Worm (Caenorhabditis elegans) whole organism, L3 larva: Measurements from ENCODE around the gene oac-11.

Experiments
- R02D3.7 ChIP-seq: fragments of 150-350 bp; optimal IDR thresholded peaks from 2 replicates; lab custom pipeline; 2014; ENCODE audit warnings: missing biosample characterization, missing genetic modification characterization
- ZK546.5 ChIP-seq: sonication (generic microtip); optimal IDR thresholded peaks from 2 replicates; lab custom pipeline; 2017; ENCODE audit warnings: missing biosample characterization, missing genetic modification characterization
- aly-2 ChIP-seq: fragments of 150-350 bp; optimal IDR thresholded peaks from 2 replicates; lab custom pipeline; 2014; ENCODE audit warnings: missing biosample characterization, missing genetic modification characterization
- ama-1 ChIP-seq: fragments of 150-350 bp; optimal IDR thresholded peaks from 2 replicates; lab custom pipeline; 2018
- ceh-16 ChIP-seq: sonication (generic microtip); optimal IDR thresholded peaks from 2 replicates; lab custom pipeline; 2017; ENCODE audit warnings: missing biosample characterization, missing genetic modification characterization
- ceh-28 ChIP-seq: fragments of 150-350 bp; optimal IDR thresholded peaks from 2 replicates; lab custom pipeline; 2014; ENCODE audit warnings: missing biosample characterization, missing genetic modification reagents, missing genetic modification characterization
- ceh-9 ChIP-seq: sonication (generic microtip); optimal IDR thresholded peaks from 2 replicates; lab custom pipeline; 2018; ENCODE audit warnings: missing biosample characterization, missing genetic modification characterization
- daf-12 ChIP-seq: fragments of 150-350 bp; optimal IDR thresholded peaks from 2 replicates; lab custom pipeline; 2014; ENCODE audit warnings: missing biosample characterization, missing genetic modification reagents, missing genetic modification characterization
- egl-5 ChIP-seq: fragments of 150-350 bp; optimal IDR thresholded peaks from 2 replicates; lab custom pipeline; 2017; ENCODE audit warnings: missing biosample characterization, missing genetic modification reagents, missing genetic modification characterization, inconsistent platforms
- elt-1 ChIP-seq: fragments of 150-350 bp; optimal IDR thresholded peaks from 2 replicates; lab custom pipeline; 2014; ENCODE audit warnings: missing biosample characterization, missing genetic modification characterization
- elt-2 ChIP-seq: sonication (generic microtip); optimal IDR thresholded peaks from 2 replicates; lab custom pipeline; 2016; ENCODE audit warnings: missing genetic modification reagents, mild to moderate bottlenecking, missing genetic modification characterization, missing compliant biosample characterization
- elt-3 ChIP-seq, 3 experiments: fragments of 150-350 bp in 1 of 3; sonication (generic microtip) in 2 of 3; optimal IDR thresholded peaks; 2 replicates in 2 of 3; 4 replicates in 1 of 3; lab custom pipeline; 2014 to 2017; ENCODE audit warnings: missing biosample characterization in 3 of 3, missing genetic modification characterization in 3 of 3
- eor-1 ChIP-seq, 2 experiments: fragments of 150-350 bp; optimal IDR thresholded peaks; 2 replicates each; lab custom pipeline; 2014 to 2018; ENCODE audit warnings: missing biosample characterization in 2 of 2, missing genetic modification characterization in 2 of 2
- fkh-10 ChIP-seq: sonication (generic microtip); optimal IDR thresholded peaks from 2 replicates; lab custom pipeline; 2017; ENCODE audit warnings: missing biosample characterization, missing genetic modification reagents, missing genetic modification characterization
- fkh-2 ChIP-seq: fragments of 150-350 bp; optimal IDR thresholded peaks from 2 replicates; lab custom pipeline; 2014; ENCODE audit warnings: missing biosample characterization, missing genetic modification reagents, missing genetic modification characterization
- fos-1 ChIP-seq: fragments of 150-350 bp; optimal IDR thresholded peaks from 2 replicates; lab custom pipeline; 2014; ENCODE audit warnings: missing biosample characterization, missing genetic modification characterization
- hmg-11 ChIP-seq: sonication (generic microtip); optimal IDR thresholded peaks from 2 replicates; lab custom pipeline; 2016; ENCODE audit warnings: missing genetic modification characterization, missing compliant biosample characterization
- lsy-12 ChIP-seq: sonication (generic microtip); optimal IDR thresholded peaks from 2 replicates; lab custom pipeline; 2016; ENCODE audit warnings: mild to moderate bottlenecking, missing genetic modification characterization, missing compliant biosample characterization
- mdl-1 ChIP-seq: fragments of 150-350 bp; optimal IDR thresholded peaks from 2 replicates; lab custom pipeline; 2014; ENCODE audit warnings: missing biosample characterization, missing genetic modification characterization
- mml-1 ChIP-seq: fragments of 150-350 bp; sonication (generic microtip); optimal IDR thresholded peaks from 3 replicates; lab custom pipeline; 2014; ENCODE audit warnings: missing biosample characterization, missing genetic modification characterization
- nhr-23 ChIP-seq: fragments of 150-350 bp; optimal IDR thresholded peaks from 2 replicates; lab custom pipeline; 2014; ENCODE audit warnings: missing biosample characterization, missing genetic modification reagents, missing genetic modification characterization
- nhr-237 ChIP-seq: fragments of 150-350 bp; optimal IDR thresholded peaks from 2 replicates; lab custom pipeline; 2014; ENCODE audit warnings: missing biosample characterization, missing genetic modification characterization
- nhr-25 ChIP-seq: sonication (generic microtip); optimal IDR thresholded peaks from 2 replicates; lab custom pipeline; 2017; ENCODE audit warnings: missing biosample characterization, missing genetic modification characterization
- nhr-28 ChIP-seq: fragments of 150-350 bp; optimal IDR thresholded peaks from 2 replicates; lab custom pipeline; 2014; ENCODE audit warnings: missing biosample characterization, missing genetic modification characterization
- nhr-43 ChIP-seq: sonication (generic microtip); optimal IDR thresholded peaks from 2 replicates; lab custom pipeline; 2016; ENCODE audit warnings: mild to moderate bottlenecking, missing genetic modification characterization, missing compliant biosample characterization; ENCODE audit not compliant: poor library complexity, severe bottlenecking
- nhr-76 ChIP-seq: fragments of 150-350 bp; sonication (generic microtip); optimal IDR thresholded peaks from 5 replicates; lab custom pipeline; 2014; ENCODE audit warnings: missing biosample characterization, missing genetic modification characterization
- nhr-77 ChIP-seq: fragments of 150-350 bp; optimal IDR thresholded peaks from 2 replicates; lab custom pipeline; 2014; ENCODE audit warnings: missing biosample characterization, missing genetic modification characterization
- pha-4 ChIP-seq: fragments of 150-350 bp; optimal IDR thresholded peaks from 2 replicates; lab custom pipeline; 2014; ENCODE audit warnings: missing biosample characterization, missing genetic modification reagents, missing genetic modification characterization
- pqm-1 ChIP-seq: fragments of 150-350 bp; optimal IDR thresholded peaks from 2 replicates; lab custom pipeline; 2017; ENCODE audit warnings: missing biosample characterization, missing genetic modification characterization, inconsistent platforms
- sea-2 ChIP-seq: fragments of 150-350 bp; sonication (generic microtip); optimal IDR thresholded peaks from 4 replicates; lab custom pipeline; 2014; ENCODE audit warnings: missing biosample characterization, missing genetic modification reagents, missing genetic modification characterization
- skn-1 ChIP-seq: fragments of 150-350 bp; optimal IDR thresholded peaks from 2 replicates; lab custom pipeline; 2014; ENCODE audit warnings: missing biosample characterization, missing genetic modification characterization
- snpc-4 ChIP-seq: fragments of 150-350 bp; optimal IDR thresholded peaks from 2 replicates; lab custom pipeline; 2014; ENCODE audit warnings: missing biosample characterization, missing genetic modification characterization
- tbx-2 ChIP-seq: sonication (generic microtip); optimal IDR thresholded peaks from 2 replicates; lab custom pipeline; 2016; ENCODE audit warnings: mild to moderate bottlenecking, missing genetic modification characterization, missing compliant biosample characterization
- unc-39 ChIP-seq: sonication (generic microtip); optimal IDR thresholded peaks from 4 replicates; lab custom pipeline; 2017; ENCODE audit warnings: missing biosample characterization, missing genetic modification characterization
- zag-1 ChIP-seq: fragments of 150-350 bp; optimal IDR thresholded peaks from 2 replicates; lab custom pipeline; 2014; ENCODE audit warnings: missing biosample characterization, missing genetic modification characterization
- ztf-11 ChIP-seq: fragments of 150-350 bp; optimal IDR thresholded peaks from 2 replicates; lab custom pipeline; 2014; ENCODE audit warnings: missing biosample characterization, missing genetic modification characterization
- ztf-4 ChIP-seq: fragments of 150-350 bp; optimal IDR thresholded peaks from 2 replicates; lab custom pipeline; 2014; ENCODE audit warnings: missing biosample characterization, missing genetic modification characterization

The oac-11 gene

DNA sequence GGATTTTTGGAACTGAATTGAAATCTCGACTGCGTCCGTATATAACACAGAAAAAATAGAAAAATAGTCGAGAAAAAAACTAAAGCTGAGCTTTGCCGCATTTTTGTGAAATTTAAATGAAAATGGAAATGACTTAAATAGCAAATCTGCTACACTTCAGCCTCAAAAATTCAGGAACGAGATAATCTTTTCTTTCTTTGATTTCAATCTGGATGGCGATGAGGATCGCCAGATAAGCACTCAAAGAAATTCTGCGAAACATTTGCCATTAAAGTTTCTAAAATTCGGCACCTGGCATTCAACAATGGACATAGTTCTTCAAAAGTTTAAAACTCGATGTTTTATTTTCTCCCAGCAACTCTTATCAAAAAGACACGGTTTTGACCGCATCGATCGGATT is 17.4 kb downstream of the oac-11 start, which contains the start of the genes C17A2.7 and C17A2.3:
TSS of gene C17A2.7 (minus strand) at position 101 of the 400 bp plus-strand sequence.
TSS of gene C17A2.3 (plus strand) at position 305 of the 400 bp plus-strand sequence.
- TF ChIP-seq R02D3.7 (tag; lab: Kevin White, UChicago) (no peak), aly-2 (tag; lab: Kevin White, UChicago) (no peak), snpc-4 (tag; lab: Kevin White, UChicago) (no peak), elt-3 (tag; optimal IDR thresholded peaks at IDR 0.05; lab: Kevin White, UChicago) (no peak), nhr-76 (tag; lab: Kevin White, UChicago) (no peak), fkh-2 (tag; lab: Kevin White, UChicago) (no peak), ceh-9 (no peak), sea-2 (GFP tag; lab: Kevin White, UChicago) (no peak), nhr-23 (tag; lab: Kevin White, UChicago) (no peak), tbx-2 (tag; lab: Kevin White, UChicago) (no peak), zag-1 (tag; lab: Kevin White, UChicago) (no peak), ama-1 (lab: Kevin White, UChicago) (no peak)
- TF ChIP-seq, all 47 proteins: peak for 0

DNA sequence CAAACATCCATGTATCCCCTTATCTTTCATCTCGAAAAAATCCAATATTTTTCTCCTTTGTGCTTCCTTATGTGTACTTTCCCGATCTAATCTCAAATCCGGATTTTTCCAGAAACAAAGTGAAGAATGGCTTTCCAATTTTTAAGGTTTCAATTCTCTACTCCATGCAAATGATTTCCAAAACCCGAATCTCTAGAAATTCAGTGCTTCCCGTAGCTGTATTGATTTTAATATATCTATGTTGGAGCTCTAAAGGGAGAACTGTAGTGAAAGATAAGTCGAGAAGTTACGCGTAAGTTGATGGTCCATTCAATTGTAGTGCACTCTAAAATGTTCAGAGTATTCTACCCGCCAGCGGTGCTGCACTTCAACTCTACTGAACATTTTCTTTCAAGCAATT is 21.2 kb downstream of the oac-11 start, which contains the start of gene C17A2.4:
TSS of gene C17A2.4 (plus strand) at position 301 of the 400 bp plus-strand sequence.
- no peak for TF ChIP-seq ztf-4
- TF ChIP-seq zag-1 (tag; lab: Kevin White, UChicago) = no peak
- TF ChIP-seq ceh-9 = no peak
- TF ChIP-seq mml-1 (tag; lab: Kevin White, UChicago) = no peak
- TF ChIP-seq unc-39 (tag; lab: Kevin White, UChicago) = no peak
- TF ChIP-seq sea-2 (GFP tag; lab: Kevin White, UChicago) = no peak
- TF ChIP-seq elt-3 (tag; optimal IDR thresholded peaks at IDR 0.05; lab: Kevin White, UChicago) = no peak
- TF ChIP-seq fos-1 (tag; lab: Kevin White, UChicago) = no peak
- no peak for TF ChIP-seq snpc-4 (tag; lab: Kevin White, UChicago)
- TF ChIP-seq mdl-1 (tag; lab: Kevin White, UChicago) = no peak
- TF ChIP-seq nhr-28 (tag; lab: Kevin White, UChicago) = no peak
- no peak for TF ChIP-seq daf-12 (tag; lab: Kevin White, UChicago)
- TF ChIP-seq lsy-12 = no peak
- no peak for TF ChIP-seq nhr-25
- no peak for TF ChIP-seq ama-1 (lab: Kevin White, UChicago)
- no peak for TF ChIP-seq nhr-77
- TF ChIP-seq nhr-43 (tag; lab: Kevin White, UChicago) = no peak
- TF ChIP-seq, all 47 proteins: peak for 0

DNA sequence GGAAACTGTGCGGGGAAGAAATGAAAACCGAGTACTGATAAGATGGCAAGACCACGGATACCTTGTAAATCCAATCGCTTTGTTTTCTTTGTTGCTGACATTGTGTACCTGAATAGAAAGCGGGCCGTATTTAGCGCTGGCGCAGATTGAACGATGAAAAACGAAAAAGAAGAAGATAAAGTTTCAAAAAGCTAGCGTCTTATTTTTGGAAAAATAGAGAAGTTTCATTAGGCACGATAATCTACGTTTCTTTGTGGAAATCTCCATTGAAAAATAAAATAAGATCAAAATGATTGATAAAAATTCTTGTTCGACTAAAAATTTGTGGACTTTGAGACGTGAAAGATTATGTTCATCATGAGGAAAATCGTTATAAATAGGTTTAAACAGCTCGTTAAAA is 24.8 kb downstream of the oac-11 start, which contains the start of gene oac-4:
TSS of gene oac-4 (minus strand) at position 101 of the 400 bp plus-strand sequence.
- TF ChIP-seq tbx-2 (tag; lab: Kevin White, UChicago) = no peak
- no peak for TF ChIP-seq elt-1 (tag; lab: Kevin White, UChicago)
- TF ChIP-seq lsy-12 = no peak
- TF ChIP-seq mdl-1 (tag; lab: Kevin White, UChicago) = no peak
- TF ChIP-seq ZK546.5 (tag; lab: Kevin White, UChicago) = no peak
- no peak for TF ChIP-seq fkh-2 (tag; lab: Kevin White, UChicago)
- no peak for TF ChIP-seq nhr-77
- no peak for TF ChIP-seq ceh-28 (tag; lab: Kevin White, UChicago)
- TF ChIP-seq nhr-23 (tag; lab: Kevin White, UChicago) = no peak
- TF ChIP-seq ama-1 (lab: Kevin White, UChicago) = no peak
- TF ChIP-seq eor-1 (tag; optimal IDR thresholded peaks at IDR 0.05; lab: Kevin White, UChicago) = no peak
- TF ChIP-seq elt-2 (tag; lab: Kevin White, UChicago) = no peak
- no peak for TF ChIP-seq nhr-237 (tag; lab: Kevin White, UChicago)
- TF ChIP-seq egl-5 (tag; lab: Kevin White, UChicago) = no peak
- TF ChIP-seq pha-4 = no peak
- TF ChIP-seq nhr-25 = no peak
- no peak for TF ChIP-seq snpc-4 (tag; lab: Kevin White, UChicago)
- no peak for TF ChIP-seq ztf-11
- TF ChIP-seq mml-1 (tag; lab: Kevin White, UChicago) = no peak

DNA sequence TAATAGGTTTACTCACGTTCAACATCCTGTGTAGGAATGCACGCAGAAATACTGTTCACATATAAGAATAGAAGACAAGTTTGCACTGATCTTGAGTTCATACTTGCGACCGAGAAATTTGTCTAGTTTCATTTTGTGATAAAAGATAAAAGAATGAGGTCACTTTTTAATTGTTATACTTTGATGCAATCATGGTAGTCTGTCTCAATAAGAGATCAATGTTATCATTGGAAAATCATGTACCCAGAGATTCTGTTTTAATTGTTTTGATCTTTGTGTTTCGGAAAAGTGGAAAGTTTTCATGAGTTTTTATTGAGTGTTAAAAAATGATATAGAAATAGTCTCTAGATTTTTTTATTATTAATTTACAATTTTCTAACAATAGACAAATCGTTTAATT is 28.3 kb downstream of the oac-11 start, which contains the start of gene F54D10.9:
TSS of gene F54D10.9 (minus strand) at position 101 of the 400 bp plus-strand sequence.
- TF ChIP-seq skn-1 (tag; lab: Kevin White, UChicago) = no peak
- TF ChIP-seq hmg-11 (tag; lab: Kevin White, UChicago) = no peak
- no peak for TF ChIP-seq daf-12 (tag; lab: Kevin White, UChicago)
- TF ChIP-seq fos-1 (tag; lab: Kevin White, UChicago) = no peak
- no peak for TF ChIP-seq ceh-16
- TF ChIP-seq ztf-11 = no peak
- TF ChIP-seq fkh-10 (GFP tag; lab: Kevin White, UChicago) = no peak
- TF ChIP-seq snpc-4 (tag; lab: Kevin White, UChicago) = no peak
- TF ChIP-seq aly-2 (tag; lab: Kevin White, UChicago) = no peak
- no peak for TF ChIP-seq zag-1 (tag; lab: Kevin White, UChicago)
- TF ChIP-seq nhr-28 (tag; lab: Kevin White, UChicago) = no peak
- TF ChIP-seq ceh-28 (tag; lab: Kevin White, UChicago) = no peak
- TF ChIP-seq pqm-1 (tag; lab: Kevin White, UChicago) = no peak
- TF ChIP-seq nhr-25 = no peak
- TF ChIP-seq mdl-1 (tag; lab: Kevin White, UChicago) = no peak
- TF ChIP-seq nhr-237 (tag; lab: Kevin White, UChicago) = no peak
- no peak for TF ChIP-seq nhr-43 (tag; lab: Kevin White, UChicago)
- TF ChIP-seq ztf-4 = no peak
- TF ChIP-seq elt-2 (tag; lab: Kevin White, UChicago) = no peak
- TF ChIP-seq, all 47 proteins: peak for 0
